Worm (Caenorhabditis elegans): Measurements from ENCODE around the gene B0496.6.

ce11 chrIV:7414163-7414562 lies 4.8 kb upstream of the B0496.6 start:
- TF ChIP-seq him-1 (tag; optimal IDR thresholded peaks at IDR 0.05) = no peak
- no peak for TF ChIP-seq dao-5 (tag; optimal IDR thresholded peaks at IDR 0.05)

All from whole organism, L4/young adult.